Fruit fly (Drosophila melanogaster) whole organism, adult: Measurements from ENCODE around the gene pkaap.

Source experiments
- CG12768 ChIP-seq: fragments of 200-800 bp; sonication (Bioruptor generic); optimal IDR thresholded peaks from 2 replicates; lab custom pipeline; 2017; ENCODE audit warnings: missing biosample characterization, missing genetic modification characterization, mild to moderate bottlenecking, moderate library complexity, missing genetic modification reagents
- CG14711 ChIP-seq: fragments of 200-800 bp; sonication (Bioruptor generic); optimal IDR thresholded peaks from 2 replicates; lab custom pipeline; 2018; ENCODE audit warnings: missing biosample characterization, mild to moderate bottlenecking, missing genetic modification characterization, moderate library complexity
- CG33017 ChIP-seq: fragments of 200-800 bp; sonication (Bioruptor generic); optimal IDR thresholded peaks from 2 replicates; lab custom pipeline; 2018; ENCODE audit warnings: missing biosample characterization, mild to moderate bottlenecking, missing genetic modification characterization, moderate library complexity
- CG7045 ChIP-seq: fragments of 200-800 bp; sonication (Bioruptor generic); optimal IDR thresholded peaks from 2 replicates; lab custom pipeline; 2017; ENCODE audit warnings: missing biosample characterization, mild to moderate bottlenecking, missing genetic modification characterization
- Crg-1 ChIP-seq: fragments of 200-800 bp; sonication (Bioruptor generic); optimal IDR thresholded peaks from 2 replicates; lab custom pipeline; 2016; ENCODE audit warnings: missing biosample characterization, missing genetic modification characterization
- cic ChIP-seq: fragments of 200-800 bp; sonication (Bioruptor generic); optimal IDR thresholded peaks from 2 replicates; lab custom pipeline; 2017; ENCODE audit warnings: missing biosample characterization, mild to moderate bottlenecking, missing genetic modification characterization, moderate library complexity
- kay ChIP-seq: fragments of 200-800 bp; sonication (Bioruptor generic); peaks from one replicate; lab custom pipeline; 2016; ENCODE audit warnings: missing biosample characterization, missing genetic modification characterization, borderline replicate concordance

DNA sequence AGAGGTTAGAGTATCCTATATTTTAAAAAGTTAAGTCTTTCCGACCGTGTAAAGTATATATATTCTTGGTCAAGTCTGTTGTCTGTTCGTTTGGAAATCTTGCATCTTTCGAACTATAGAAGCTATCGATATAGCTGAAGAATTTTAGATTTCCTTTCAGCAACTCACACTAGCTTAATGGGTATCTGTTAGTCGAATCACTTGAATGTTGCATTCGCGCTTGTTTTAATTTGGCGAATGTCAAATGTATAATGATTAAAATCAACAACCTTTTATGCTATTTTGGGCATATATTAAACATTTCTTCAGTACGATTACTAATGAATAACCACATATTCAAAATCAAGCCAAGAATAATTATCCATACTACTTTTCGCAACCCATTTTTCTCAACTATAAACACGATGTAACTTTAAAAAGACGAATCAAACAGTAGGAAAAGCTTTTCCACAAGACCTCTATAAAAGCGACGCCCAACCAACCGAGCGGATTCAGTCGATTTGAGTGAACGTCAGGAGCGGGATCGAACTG is 5.7 kb downstream of the pkaap start, which contains the start of gene Cyp303a1:
- TF ChIP-seq CG33017 (tag; lab: Kevin White, UChicago) (no peak), CG12768 (GFP tag; lab: Kevin White, UChicago) (no peak), Crg-1 (GFP tag; lab: Kevin White, UChicago) (no peak), cic (GFP tag; lab: Kevin White, UChicago) (no peak), kay (GFP tag; lab: Kevin White, UChicago) (no peak), CG14711 (tag; lab: Kevin White, UChicago) (no peak), CG7045 (GFP tag; lab: Kevin White, UChicago) (no peak)
